Worm (Caenorhabditis elegans): Measurements from ENCODE around the gene adt-2.
A peak's percentile ranks its signal among the peaks of the same experiment; 100 is the strongest.

Gene adt-2

DNA sequence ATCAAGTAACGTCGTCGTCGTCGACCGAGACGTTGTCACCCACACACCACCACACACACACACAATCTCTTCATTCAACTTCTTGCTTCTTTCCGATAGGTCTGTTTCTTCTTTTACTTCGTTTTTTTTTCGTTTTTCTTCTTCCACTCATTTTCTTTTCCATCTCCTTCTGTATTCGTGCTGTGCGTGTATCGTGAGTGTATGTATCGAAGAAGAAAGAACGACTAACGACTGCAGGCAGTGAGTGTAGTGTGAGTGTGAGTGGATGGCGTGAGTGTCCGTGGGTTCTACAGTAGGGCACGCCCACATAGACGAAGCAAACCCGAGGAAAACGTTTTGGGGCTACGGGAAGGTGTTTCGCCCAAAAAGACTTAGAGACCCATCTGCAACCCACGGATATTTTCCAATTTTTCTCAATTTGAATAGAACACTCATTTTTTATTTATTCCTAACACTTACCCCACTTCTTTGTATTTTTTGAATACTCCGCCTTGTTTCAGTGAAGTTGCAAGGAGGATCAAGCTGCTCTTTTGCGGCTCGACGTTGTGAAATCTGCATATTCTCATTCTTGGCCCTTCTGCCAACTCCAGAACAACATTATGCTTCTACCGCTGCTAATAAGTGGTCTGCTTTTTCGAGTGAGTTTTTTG, at the start of gene adt-2:
Gene adt-2, plus strand, starts transcription at position 600 of the 650 bp plus-strand sequence.
- TF ChIP-seq nhr-129 (tag; optimal IDR thresholded peaks at IDR 0.05) (peak; percentile 15), crh-2 (tag; optimal IDR thresholded peaks at IDR 0.05) (peak; percentile 27), mdl-1 (tag; optimal IDR thresholded peaks at IDR 0.05) (no peak), nhr-25 (tag; optimal IDR thresholded peaks at IDR 0.05) (peak; percentile 79), sma-3 (GFP tag; optimal IDR thresholded peaks at IDR 0.05) (peak; percentile 16), nhr-21 (tag; optimal IDR thresholded peaks at IDR 0.05) (peak; percentile 57), fos-1 (tag; optimal IDR thresholded peaks at IDR 0.05) (peak; percentile 24), blmp-1 (tag; optimal IDR thresholded peaks at IDR 0.05; ENCODE audit: insufficient read depth) (peak; percentile 43), dmd-4 (tag; optimal IDR thresholded peaks at IDR 0.05) (no peak), lsy-2 (tag; optimal IDR thresholded peaks at IDR 0.05) (peak in 1 of 2 experiments; percentile 22)

DNA sequence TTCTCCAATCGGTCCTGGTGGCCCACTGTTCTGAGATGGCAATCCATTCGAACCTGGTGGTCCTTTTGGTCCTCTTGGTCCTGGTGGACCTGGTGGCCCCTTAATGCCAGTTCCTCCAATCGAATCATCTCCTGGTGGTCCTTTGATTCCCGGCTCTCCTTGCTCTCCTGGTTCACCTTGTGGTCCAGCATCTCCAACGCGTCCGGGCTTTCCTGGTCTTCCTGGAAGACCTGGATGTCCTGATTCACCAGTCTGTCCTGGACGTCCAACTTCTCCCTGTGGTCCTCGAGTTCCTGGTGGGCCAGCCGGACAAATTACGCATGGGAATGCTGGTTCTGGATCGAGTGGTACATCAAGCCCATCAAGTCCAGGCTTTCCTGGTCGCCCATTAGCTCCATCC, 49.1 kb upstream of the adt-2 start:
- no peak for TF ChIP-seq sma-9 (GFP tag; optimal IDR thresholded peaks at IDR 0.05)
- no peak for TF ChIP-seq sma-9 (tag; optimal IDR thresholded peaks at IDR 0.05)
- no peak for TF ChIP-seq fos-1 (tag; optimal IDR thresholded peaks at IDR 0.05)
- TF ChIP-seq sma-3 (GFP tag; optimal IDR thresholded peaks at IDR 0.05) = no peak
- TF ChIP-seq nhr-12 (tag; optimal IDR thresholded peaks at IDR 0.05) = no peak
- TF ChIP-seq peb-1 (tag; optimal IDR thresholded peaks at IDR 0.05) = no peak
- no peak for TF ChIP-seq nhr-6 (tag; optimal IDR thresholded peaks at IDR 0.05)
- no peak for TF ChIP-seq ceh-16 (tag; optimal IDR thresholded peaks at IDR 0.05)
- TF ChIP-seq mdl-1 (tag; optimal IDR thresholded peaks at IDR 0.05) = no peak
- TF ChIP-seq mbf-1 (tag; optimal IDR thresholded peaks at IDR 0.05) = no peak
- TF ChIP-seq zag-1 (tag; optimal IDR thresholded peaks at IDR 0.05) = no peak
- no peak for TF ChIP-seq nhr-11 (tag; optimal IDR thresholded peaks at IDR 0.05)
- no peak for TF ChIP-seq ceh-82 (tag; optimal IDR thresholded peaks at IDR 0.05)
- TF ChIP-seq unc-55 (GFP tag; optimal IDR thresholded peaks at IDR 0.05) = no peak
- no peak for TF ChIP-seq egl-27 (tag; optimal IDR thresholded peaks at IDR 0.05)
- TF ChIP-seq nhr-10 (tag; optimal IDR thresholded peaks at IDR 0.05) = no peak
- no peak for TF ChIP-seq crh-2 (tag; optimal IDR thresholded peaks at IDR 0.05)
- no peak for TF ChIP-seq elt-1 (tag; optimal IDR thresholded peaks at IDR 0.05)
- no peak for TF ChIP-seq sem-4 (tag; optimal IDR thresholded peaks at IDR 0.05)
- no peak for TF ChIP-seq ama-1 (optimal IDR thresholded peaks at IDR 0.05)

DNA sequence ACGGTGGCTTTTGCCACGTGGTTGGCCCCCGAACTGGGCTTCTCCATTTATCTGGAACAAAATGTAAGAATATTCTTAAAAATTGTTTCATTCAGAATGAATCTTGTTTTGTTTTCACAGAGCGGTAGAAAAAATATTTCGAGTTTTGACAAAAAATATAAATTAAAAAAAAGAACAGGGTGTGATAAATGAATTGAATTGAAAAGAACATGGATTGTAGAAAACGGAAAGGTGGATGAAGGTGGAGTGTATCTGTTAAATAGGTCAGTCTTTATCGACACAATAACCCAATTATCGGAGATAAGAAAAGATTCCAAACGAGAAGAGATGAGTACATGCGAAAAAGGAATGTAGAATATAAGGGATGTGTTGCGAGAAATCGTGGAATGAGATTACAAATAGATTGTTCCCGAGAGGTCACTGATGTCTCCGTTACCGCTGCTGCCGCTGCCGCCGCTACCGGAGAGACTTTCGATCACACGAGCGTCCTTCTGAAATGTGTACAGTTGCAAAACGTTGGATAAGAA, 48.2 kb upstream of the adt-2 start, which contains the start of gene dpy-7:
Gene dpy-7, minus strand, starts transcription at position 51 of the 527 bp plus-strand sequence.
- peak; percentile 35 for TF ChIP-seq nhr-21 (tag; optimal IDR thresholded peaks at IDR 0.05)
- no peak for TF ChIP-seq skn-1 (tag; optimal IDR thresholded peaks at IDR 0.05)
- TF ChIP-seq sma-9 (GFP tag; optimal IDR thresholded peaks at IDR 0.05) = peak; percentile 4
- no peak for TF ChIP-seq sma-9 (tag; optimal IDR thresholded peaks at IDR 0.05)
- peak; percentile 65 for TF ChIP-seq elt-1 (tag; optimal IDR thresholded peaks at IDR 0.05)

DNA sequence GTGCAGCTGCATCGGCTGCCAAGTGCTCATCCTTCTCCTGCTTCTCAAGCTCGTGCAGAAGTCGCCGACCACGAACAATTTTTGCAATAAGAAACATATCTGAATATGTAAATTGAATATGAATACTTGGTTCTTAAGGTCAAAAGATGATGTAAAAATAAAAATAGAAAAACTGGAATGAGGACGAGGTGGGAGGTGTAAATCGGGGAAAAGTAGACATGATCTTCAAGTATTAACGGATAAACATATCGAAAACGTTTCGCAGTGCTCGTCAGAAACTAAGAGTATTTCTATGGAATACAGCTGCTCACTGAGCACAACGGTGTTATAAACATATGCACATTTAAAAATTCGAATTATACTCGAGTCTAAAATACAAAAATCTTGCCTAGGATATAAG, 46.0 kb upstream of the adt-2 start, which contains the start of gene glb-16:
Gene glb-16, minus strand, starts transcription at position 101 of the 400 bp plus-strand sequence.
- TF ChIP-seq peb-1 (tag; optimal IDR thresholded peaks at IDR 0.05) = no peak
- no peak for TF ChIP-seq ama-1 (optimal IDR thresholded peaks at IDR 0.05)
- no peak for TF ChIP-seq nhr-11 (tag; optimal IDR thresholded peaks at IDR 0.05)
- no peak for TF ChIP-seq mab-5 (tag; optimal IDR thresholded peaks at IDR 0.05)
- no peak for TF ChIP-seq nhr-25 (tag; optimal IDR thresholded peaks at IDR 0.05)
- TF ChIP-seq alr-1 (tag; optimal IDR thresholded peaks at IDR 0.05) = no peak
- no peak for TF ChIP-seq nhr-21 (tag; optimal IDR thresholded peaks at IDR 0.05)
- TF ChIP-seq unc-39 (tag; optimal IDR thresholded peaks at IDR 0.05) = no peak
- no peak for TF ChIP-seq unc-55 (GFP tag; optimal IDR thresholded peaks at IDR 0.05)
- no peak for TF ChIP-seq F13H6.1 (tag; optimal IDR thresholded peaks at IDR 0.05)
- no peak for TF ChIP-seq sma-9 (GFP tag; optimal IDR thresholded peaks at IDR 0.05)
- no peak for TF ChIP-seq sma-9 (tag; optimal IDR thresholded peaks at IDR 0.05)
- no peak for TF ChIP-seq lsy-2 (tag; optimal IDR thresholded peaks at IDR 0.05)
- no peak for TF ChIP-seq nhr-237 (tag; optimal IDR thresholded peaks at IDR 0.05)
- TF ChIP-seq mbf-1 (tag; optimal IDR thresholded peaks at IDR 0.05) = no peak
- TF ChIP-seq aly-2 (tag; optimal IDR thresholded peaks at IDR 0.05) = no peak
- no peak for TF ChIP-seq lin-13 (GFP tag; optimal IDR thresholded peaks at IDR 0.05)

DNA sequence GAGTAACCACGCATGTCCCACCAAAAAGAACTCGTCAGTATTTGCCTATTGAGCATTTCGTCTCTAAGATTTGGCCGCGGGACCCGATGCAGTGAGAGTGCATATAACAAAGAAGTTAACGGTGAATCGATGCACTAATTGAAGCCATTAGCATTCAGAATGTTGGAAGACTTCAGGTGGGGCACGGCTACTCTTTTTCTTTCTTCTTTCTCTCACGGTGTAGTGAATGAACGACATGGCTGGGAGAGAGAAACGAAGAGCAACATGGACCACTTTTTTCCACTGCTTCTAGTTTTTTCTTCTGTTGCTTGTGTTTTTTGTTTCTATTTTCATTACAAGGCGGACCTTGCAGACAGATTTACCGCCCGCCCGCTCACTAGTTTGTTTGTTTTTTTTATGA, 44.9 kb upstream of the adt-2 start:
- no peak for TF ChIP-seq nhr-12 (tag; optimal IDR thresholded peaks at IDR 0.05)
- no peak for TF ChIP-seq mbf-1 (tag; optimal IDR thresholded peaks at IDR 0.05)
- TF ChIP-seq elt-3 (tag; optimal IDR thresholded peaks at IDR 0.05) = no peak
- no peak for TF ChIP-seq alr-1 (tag; optimal IDR thresholded peaks at IDR 0.05)
- TF ChIP-seq nhr-237 (tag; optimal IDR thresholded peaks at IDR 0.05) = no peak
- no peak for TF ChIP-seq aly-2 (tag; optimal IDR thresholded peaks at IDR 0.05)
- no peak for TF ChIP-seq ama-1 (optimal IDR thresholded peaks at IDR 0.05)
- TF ChIP-seq lin-39 (tag; optimal IDR thresholded peaks at IDR 0.05) = no peak
- no peak for TF ChIP-seq ztf-11 (tag; optimal IDR thresholded peaks at IDR 0.05)
- no peak for TF ChIP-seq unc-39 (tag; optimal IDR thresholded peaks at IDR 0.05)
- no peak for TF ChIP-seq sma-3 (GFP tag; optimal IDR thresholded peaks at IDR 0.05)
- TF ChIP-seq nhr-25 (tag; optimal IDR thresholded peaks at IDR 0.05) = no peak
- no peak for TF ChIP-seq crh-2 (tag; optimal IDR thresholded peaks at IDR 0.05)
- TF ChIP-seq nhr-129 (tag; optimal IDR thresholded peaks at IDR 0.05) = no peak

Data from whole organism, L2 larva.